Worm (Caenorhabditis elegans) whole organism, L3 larva: ENCODE data around the gene col-132.

Experiments used
- R02D3.7 ChIP-seq: fragments of 150-350 bp; optimal IDR thresholded peaks from 2 replicates; lab custom pipeline; 2014; ENCODE audit warnings: missing biosample characterization, missing genetic modification characterization
- ZK546.5 ChIP-seq: sonication (generic microtip); optimal IDR thresholded peaks from 2 replicates; lab custom pipeline; 2017; ENCODE audit warnings: missing biosample characterization, missing genetic modification characterization
- aly-2 ChIP-seq: fragments of 150-350 bp; optimal IDR thresholded peaks from 2 replicates; lab custom pipeline; 2014; ENCODE audit warnings: missing biosample characterization, missing genetic modification characterization
- ama-1 ChIP-seq: fragments of 150-350 bp; optimal IDR thresholded peaks from 2 replicates; lab custom pipeline; 2018
- daf-12 ChIP-seq: fragments of 150-350 bp; optimal IDR thresholded peaks from 2 replicates; lab custom pipeline; 2014; ENCODE audit warnings: missing biosample characterization, missing genetic modification reagents, missing genetic modification characterization
- egl-27 ChIP-seq: sonication (generic microtip); optimal IDR thresholded peaks from 4 replicates; lab custom pipeline; 2017; ENCODE audit warnings: missing biosample characterization, missing genetic modification reagents, missing genetic modification characterization
- elt-1 ChIP-seq: fragments of 150-350 bp; optimal IDR thresholded peaks from 2 replicates; lab custom pipeline; 2014; ENCODE audit warnings: missing biosample characterization, missing genetic modification characterization
- elt-2 ChIP-seq: sonication (generic microtip); optimal IDR thresholded peaks from 2 replicates; lab custom pipeline; 2016; ENCODE audit warnings: missing genetic modification reagents, mild to moderate bottlenecking, missing genetic modification characterization, missing compliant biosample characterization
- eor-1 ChIP-seq, 2 experiments: fragments of 150-350 bp; optimal IDR thresholded peaks; 2 replicates each; lab custom pipeline; 2014 to 2018; ENCODE audit warnings: missing biosample characterization in 2 of 2, missing genetic modification characterization in 2 of 2
- fkh-10 ChIP-seq: sonication (generic microtip); optimal IDR thresholded peaks from 2 replicates; lab custom pipeline; 2017; ENCODE audit warnings: missing biosample characterization, missing genetic modification reagents, missing genetic modification characterization
- fkh-2 ChIP-seq: fragments of 150-350 bp; optimal IDR thresholded peaks from 2 replicates; lab custom pipeline; 2014; ENCODE audit warnings: missing biosample characterization, missing genetic modification reagents, missing genetic modification characterization
- hmg-11 ChIP-seq: sonication (generic microtip); optimal IDR thresholded peaks from 2 replicates; lab custom pipeline; 2016; ENCODE audit warnings: missing genetic modification characterization, missing compliant biosample characterization
- lin-15B ChIP-seq: fragments of 150-350 bp; optimal IDR thresholded peaks from 2 replicates; lab custom pipeline; 2014; ENCODE audit warnings: missing biosample characterization, missing genetic modification characterization
- lsy-12 ChIP-seq: sonication (generic microtip); optimal IDR thresholded peaks from 2 replicates; lab custom pipeline; 2016; ENCODE audit warnings: mild to moderate bottlenecking, missing genetic modification characterization, missing compliant biosample characterization
- mdl-1 ChIP-seq: fragments of 150-350 bp; optimal IDR thresholded peaks from 2 replicates; lab custom pipeline; 2014; ENCODE audit warnings: missing biosample characterization, missing genetic modification characterization
- mml-1 ChIP-seq: fragments of 150-350 bp; sonication (generic microtip); optimal IDR thresholded peaks from 3 replicates; lab custom pipeline; 2014; ENCODE audit warnings: missing biosample characterization, missing genetic modification characterization
- nfya-1 ChIP-seq: sonication (generic microtip); optimal IDR thresholded peaks from 2 replicates; lab custom pipeline; 2017; ENCODE audit warnings: missing genetic modification characterization, mild to moderate bottlenecking, missing compliant biosample characterization, antibody characterized with exemption, moderate library complexity; ENCODE audit not compliant: insufficient read depth
- nhr-11 ChIP-seq: fragments of 150-350 bp; optimal IDR thresholded peaks from 2 replicates; lab custom pipeline; 2014; ENCODE audit warnings: missing biosample characterization, missing genetic modification characterization
- nhr-12 ChIP-seq: fragments of 150-350 bp; optimal IDR thresholded peaks from 2 replicates; lab custom pipeline; 2014; ENCODE audit warnings: missing biosample characterization, missing genetic modification characterization
- nhr-23 ChIP-seq: fragments of 150-350 bp; optimal IDR thresholded peaks from 2 replicates; lab custom pipeline; 2014; ENCODE audit warnings: missing biosample characterization, missing genetic modification reagents, missing genetic modification characterization
- nhr-25 ChIP-seq: sonication (generic microtip); optimal IDR thresholded peaks from 2 replicates; lab custom pipeline; 2017; ENCODE audit warnings: missing biosample characterization, missing genetic modification characterization
- nhr-28 ChIP-seq: fragments of 150-350 bp; optimal IDR thresholded peaks from 2 replicates; lab custom pipeline; 2014; ENCODE audit warnings: missing biosample characterization, missing genetic modification characterization
- nhr-76 ChIP-seq: fragments of 150-350 bp; sonication (generic microtip); optimal IDR thresholded peaks from 5 replicates; lab custom pipeline; 2014; ENCODE audit warnings: missing biosample characterization, missing genetic modification characterization
- nhr-77 ChIP-seq: fragments of 150-350 bp; optimal IDR thresholded peaks from 2 replicates; lab custom pipeline; 2014; ENCODE audit warnings: missing biosample characterization, missing genetic modification characterization
- pha-4 ChIP-seq: fragments of 150-350 bp; optimal IDR thresholded peaks from 2 replicates; lab custom pipeline; 2014; ENCODE audit warnings: missing biosample characterization, missing genetic modification reagents, missing genetic modification characterization
- pqm-1 ChIP-seq: fragments of 150-350 bp; optimal IDR thresholded peaks from 2 replicates; lab custom pipeline; 2017; ENCODE audit warnings: missing biosample characterization, missing genetic modification characterization, inconsistent platforms
- sea-2 ChIP-seq: fragments of 150-350 bp; sonication (generic microtip); optimal IDR thresholded peaks from 4 replicates; lab custom pipeline; 2014; ENCODE audit warnings: missing biosample characterization, missing genetic modification reagents, missing genetic modification characterization
- skn-1 ChIP-seq: fragments of 150-350 bp; optimal IDR thresholded peaks from 2 replicates; lab custom pipeline; 2014; ENCODE audit warnings: missing biosample characterization, missing genetic modification characterization
- tbx-2 ChIP-seq: sonication (generic microtip); optimal IDR thresholded peaks from 2 replicates; lab custom pipeline; 2016; ENCODE audit warnings: mild to moderate bottlenecking, missing genetic modification characterization, missing compliant biosample characterization
- unc-39 ChIP-seq: sonication (generic microtip); optimal IDR thresholded peaks from 4 replicates; lab custom pipeline; 2017; ENCODE audit warnings: missing biosample characterization, missing genetic modification characterization
- unc-62 ChIP-seq: fragments of 150-350 bp; sonication (generic microtip); optimal IDR thresholded peaks from 4 replicates; lab custom pipeline; 2014; ENCODE audit warnings: missing biosample characterization, missing genetic modification reagents, missing genetic modification characterization
- zag-1 ChIP-seq: fragments of 150-350 bp; optimal IDR thresholded peaks from 2 replicates; lab custom pipeline; 2014; ENCODE audit warnings: missing biosample characterization, missing genetic modification characterization

col-132 gene

ce11 chrIV:13056026-13056425 lies 34.8 kb downstream of the col-132 start, which contains the start of gene scl-1:
Gene scl-1 (plus strand): TSS chrIV:13056326.
- TF ChIP-seq nfya-1 (tag; lab: Kevin White, UChicago) (no peak), nhr-12 (tag; lab: Kevin White, UChicago) (no peak)

- TF ChIP-seq elt-1: no peak
- no peak for TF ChIP-seq fkh-2 (tag; lab: Kevin White, UChicago)
- no peak for TF ChIP-seq unc-62 (GFP tag; lab: Kevin White, UChicago)
- no peak for TF ChIP-seq fkh-10 (GFP tag; lab: Kevin White, UChicago)
- TF ChIP-seq nhr-28 (tag; lab: Kevin White, UChicago): no peak
- no peak for TF ChIP-seq R02D3.7 (tag; lab: Kevin White, UChicago)
- no peak for TF ChIP-seq sea-2
- TF ChIP-seq lsy-12 (tag; lab: Kevin White, UChicago): no peak
- TF ChIP-seq skn-1 (tag; lab: Kevin White, UChicago): no peak
- TF ChIP-seq daf-12 (tag; lab: Kevin White, UChicago): no peak
- no peak for TF ChIP-seq zag-1 (tag; lab: Kevin White, UChicago)
- TF ChIP-seq unc-39: no peak
- TF ChIP-seq ZK546.5: no peak
- TF ChIP-seq elt-2 (tag; lab: Kevin White, UChicago): no peak
- TF ChIP-seq nhr-25 (tag; lab: Kevin White, UChicago): no peak
- TF ChIP-seq nhr-12 (tag; lab: Kevin White, UChicago): no peak
- no peak for TF ChIP-seq eor-1 (tag; optimal IDR thresholded peaks at IDR 0.05; lab: Kevin White, UChicago)
Observed at ce11 chrIV:13052568-13052967, 38.3 kb downstream of the col-132 start, which contains the start of gene F49E11.7. Gene F49E11.7 (plus strand): TSS chrIV:13052868.

ce11 chrIV:13051073-13051472 lies 39.8 kb downstream of the col-132 start, which contains the start of gene scl-11:
Gene scl-11 (plus strand): TSS chrIV:13051373.
- TF ChIP-seq nhr-77 (no peak), ama-1 (lab: Kevin White, UChicago) (no peak)
- TF ChIP-seq, all 47 proteins: peak for 0

ce11 chrIV:13048157-13048556 lies 42.7 kb downstream of the col-132 start, which contains the start of gene scl-10:
Gene scl-10 (plus strand): TSS chrIV:13048457.
- no peak for TF ChIP-seq R02D3.7 (tag; lab: Kevin White, UChicago)

ce11 chrIV:13046848-13047247 lies 44.0 kb downstream of the col-132 start, which contains the start of gene scl-9:
Gene scl-9 (plus strand): TSS chrIV:13047148.
- TF ChIP-seq egl-27 (tag; lab: Kevin White, UChicago) (no peak), lin-15B (tag; lab: Kevin White, UChicago) (no peak), nhr-23 (tag; lab: Kevin White, UChicago) (no peak), mml-1 (tag; lab: Kevin White, UChicago) (no peak), tbx-2 (no peak), nhr-76 (tag; lab: Kevin White, UChicago) (no peak), nfya-1 (tag; lab: Kevin White, UChicago) (no peak), mdl-1 (tag; lab: Kevin White, UChicago) (no peak), fkh-10 (GFP tag; lab: Kevin White, UChicago) (no peak), pha-4 (tag; lab: Kevin White, UChicago) (no peak), aly-2 (tag; lab: Kevin White, UChicago) (no peak), sea-2 (no peak), nhr-77 (no peak)

DNA sequence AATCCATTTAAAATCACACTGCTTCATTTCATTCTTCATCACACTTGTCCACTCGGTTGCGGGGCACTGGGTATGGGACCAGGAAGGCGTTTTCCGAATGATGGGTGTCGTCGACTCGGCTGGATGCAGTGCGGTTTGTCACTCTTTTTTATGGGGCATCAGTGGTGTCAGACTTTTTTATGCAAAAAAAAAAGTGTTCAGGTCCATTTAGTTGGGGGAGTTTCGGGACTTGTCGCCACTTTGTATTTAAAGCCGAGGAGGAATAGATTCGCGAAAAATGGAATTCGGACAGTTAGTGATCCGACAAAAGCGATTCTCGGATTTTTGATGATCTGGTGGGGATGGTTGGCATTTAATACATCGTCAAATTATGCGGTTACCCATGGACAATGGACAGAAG lies 45.9 kb downstream of the col-132 start:
- TF ChIP-seq tbx-2 (no peak), nhr-11 (no peak), pha-4 (tag; lab: Kevin White, UChicago) (no peak), eor-1 (tag; optimal IDR thresholded peaks at IDR 0.05; lab: Kevin White, UChicago) (no peak), pqm-1 (no peak), nhr-12 (tag; lab: Kevin White, UChicago) (no peak), elt-2 (tag; lab: Kevin White, UChicago) (no peak), unc-39 (no peak), hmg-11 (tag; lab: Kevin White, UChicago) (no peak), ZK546.5 (no peak)
